Worm (Caenorhabditis elegans): ENCODE measurements around the gene F25E5.5.

DNA sequence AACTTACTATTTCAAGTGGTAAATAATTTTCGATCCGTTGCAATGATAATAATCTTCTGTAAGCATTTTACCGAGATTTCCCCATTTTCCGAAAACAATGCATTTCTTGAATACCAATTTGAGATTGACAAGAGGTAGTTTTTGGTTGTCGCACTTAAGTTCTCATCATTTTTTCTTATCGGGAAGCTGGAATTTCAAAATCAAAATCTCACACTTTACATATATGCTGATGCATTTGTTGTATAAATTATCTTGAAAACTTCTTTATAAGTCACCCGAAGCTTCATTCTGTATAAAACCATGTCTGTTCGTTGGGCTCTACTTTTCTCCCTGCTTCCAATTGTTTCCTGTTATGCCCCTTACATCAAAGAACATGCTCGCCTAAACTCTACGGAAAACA lies 4.4 kb downstream of the F25E5.5 start, which contains the start of gene try-11:
- TF ChIP-seq cog-1 (tag; optimal IDR thresholded peaks at IDR 0.05) (no peak), ref-1 (GFP tag; conservative IDR thresholded peaks at IDR 0.05) (no peak), klf-2 (GFP tag; conservative IDR thresholded peaks at IDR 0.05) (no peak), med-1 (GFP tag; optimal IDR thresholded peaks at IDR 0.05; ENCODE audit: insufficient read depth) (no peak), ztf-29 (GFP tag; IDR thresholded peaks at IDR 0.05) (no peak), tab-1 (GFP tag; IDR thresholded peaks at IDR 0.05) (no peak), flt-1 (GFP tag; IDR thresholded peaks at IDR 0.05) (no peak)

All from whole organism, midembryonic.